Fruit fly (Drosophila melanogaster) whole organism, embryonic: ENCODE results near the gene Ir94a.

Experiments
- BEAF-32 ChIP-seq: fragments of 200-800 bp; sonication (Bioruptor generic); optimal IDR thresholded peaks from 3 replicates; lab custom pipeline; 2017; ENCODE audit warnings: missing biosample characterization, missing genetic modification characterization, mild to moderate bottlenecking, moderate library complexity, missing genetic modification reagents
- CG10565 ChIP-seq: fragments of 200-800 bp; sonication (Bioruptor generic); optimal IDR thresholded peaks from 3 replicates; lab custom pipeline; 2016; ENCODE audit warnings: missing biosample characterization, mild to moderate bottlenecking, missing genetic modification characterization
- CG11085 ChIP-seq: fragments of 200-800 bp; sonication (Bioruptor generic); IDR thresholded peaks from 2 replicates; pipeline ENCODE4 v1.3.6; 2022; ENCODE audit warnings: missing biosample characterization, missing genetic modification characterization
- CG12219 ChIP-seq: fragments of 200-800 bp; sonication (Bioruptor generic); optimal IDR thresholded peaks from 3 replicates; lab custom pipeline; 2018; ENCODE audit warnings: missing biosample characterization, mild to moderate bottlenecking, missing genetic modification characterization
- CG12299 ChIP-seq: fragments of 200-800 bp; sonication (Bioruptor generic); optimal IDR thresholded peaks from 2 replicates; lab custom pipeline; 2018; ENCODE audit warnings: missing biosample characterization, mild to moderate bottlenecking, missing genetic modification characterization
- CG14441 ChIP-seq: fragments of 200-800 bp; sonication (Bioruptor generic); IDR thresholded peaks from 2 replicates; pipeline ENCODE4 v1.3.6; 2022; ENCODE audit warnings: missing biosample characterization, missing genetic modification characterization
- CG15479 ChIP-seq: fragments of 200-800 bp; sonication (Bioruptor generic); optimal IDR thresholded peaks from 3 replicates; lab custom pipeline; 2019; ENCODE audit warnings: missing biosample characterization, mild to moderate bottlenecking, missing genetic modification characterization, moderate library complexity
- CG15514 ChIP-seq: fragments of 200-800 bp; sonication (Bioruptor generic); optimal IDR thresholded peaks from 3 replicates; lab custom pipeline; 2017; ENCODE audit warnings: missing biosample characterization, missing genetic modification characterization, mild to moderate bottlenecking, moderate library complexity, missing genetic modification reagents
- CG1603 ChIP-seq: fragments of 200-800 bp; sonication (Bioruptor generic); optimal IDR thresholded peaks from 2 replicates; lab custom pipeline; 2019; ENCODE audit warnings: missing biosample characterization, mild to moderate bottlenecking, missing genetic modification characterization, moderate library complexity
- CG16863 ChIP-seq: fragments of 200-800 bp; sonication (Bioruptor generic); optimal IDR thresholded peaks from 3 replicates; lab custom pipeline; 2016; ENCODE audit warnings: missing biosample characterization, missing genetic modification characterization
- CG17361 ChIP-seq: fragments of 200-800 bp; sonication (Bioruptor generic); IDR thresholded peaks from 3 replicates; pipeline ENCODE4 v1.3.6; 2022; ENCODE audit warnings: missing biosample characterization, missing genetic modification characterization
- CG17568 ChIP-seq: fragments of 200-800 bp; sonication (Bioruptor generic); optimal IDR thresholded peaks from 2 replicates; lab custom pipeline; 2018; ENCODE audit warnings: missing biosample characterization, mild to moderate bottlenecking, missing genetic modification characterization, moderate library complexity
- CG17829 ChIP-seq: fragments of 200-800 bp; optimal IDR thresholded peaks from 2 replicates; lab custom pipeline; 2019; ENCODE audit warnings: missing biosample characterization, mild to moderate bottlenecking, missing genetic modification characterization, moderate library complexity
- CG2120 ChIP-seq: fragments of 200-800 bp; sonication (Bioruptor generic); optimal IDR thresholded peaks from 3 replicates; lab custom pipeline; 2016; ENCODE audit warnings: missing biosample characterization, missing genetic modification characterization
- CG32532 ChIP-seq: fragments of 200-800 bp; sonication (Bioruptor generic); IDR thresholded peaks from 2 replicates; pipeline ENCODE4 v1.3.6; 2022; ENCODE audit warnings: missing biosample characterization, missing genetic modification characterization
- CG43689 ChIP-seq: fragments of 200-800 bp; sonication (Bioruptor generic); IDR thresholded peaks from 2 replicates; pipeline ENCODE4 v1.3.6; 2022; ENCODE audit warnings: missing biosample characterization, missing genetic modification characterization
- CG6683 ChIP-seq: fragments of 200-800 bp; sonication (Bioruptor generic); optimal IDR thresholded peaks from 2 replicates; lab custom pipeline; 2017; ENCODE audit warnings: missing biosample characterization, mild to moderate bottlenecking, missing genetic modification characterization, missing genetic modification reagents
- CG7556 ChIP-seq: fragments of 200-800 bp; sonication (Bioruptor generic); optimal IDR thresholded peaks from 2 replicates; lab custom pipeline; 2017; ENCODE audit warnings: missing biosample characterization, mild to moderate bottlenecking, missing genetic modification characterization
- CoRest ChIP-seq: fragments of 200-800 bp; sonication (Bioruptor generic); optimal IDR thresholded peaks from 3 replicates; lab custom pipeline; 2018; ENCODE audit warnings: missing biosample characterization, mild to moderate bottlenecking, missing genetic modification characterization, moderate library complexity
- Dip2 ChIP-seq: fragments of 200-800 bp; sonication (Bioruptor generic); IDR thresholded peaks from 2 replicates; pipeline ENCODE4 v1.3.6; 2022; ENCODE audit warnings: missing biosample characterization, missing genetic modification characterization
- Drgx ChIP-seq: fragments of 200-800 bp; sonication (Bioruptor generic); IDR thresholded peaks from 2 replicates; pipeline ENCODE4 v1.3.6; 2022; ENCODE audit warnings: missing biosample characterization, missing genetic modification characterization
- HHEX ChIP-seq: fragments of 200-800 bp; sonication (Bioruptor generic); optimal IDR thresholded peaks from 3 replicates; lab custom pipeline; 2017; ENCODE audit warnings: missing biosample characterization, mild to moderate bottlenecking, missing genetic modification characterization, missing genetic modification reagents
- Max ChIP-seq: fragments of 200-800 bp; sonication (Bioruptor generic); optimal IDR thresholded peaks from 2 replicates; lab custom pipeline; 2016; ENCODE audit warnings: missing biosample characterization, mild to moderate bottlenecking, missing genetic modification characterization
- Med ChIP-seq: fragments of 200-800 bp; sonication (Bioruptor generic); peaks from one replicate; lab custom pipeline; 2016; ENCODE audit warnings: missing biosample characterization, missing genetic modification characterization, mild to moderate bottlenecking, inconsistent platforms, moderate library complexity
- Nf-YB ChIP-seq: fragments of 200-800 bp; sonication (Bioruptor generic); optimal IDR thresholded peaks from 3 replicates; lab custom pipeline; 2019; ENCODE audit warnings: missing biosample characterization, mild to moderate bottlenecking, missing genetic modification characterization, moderate library complexity
- Optix ChIP-seq: fragments of 200-800 bp; sonication (Bioruptor generic); IDR thresholded peaks from 3 replicates; pipeline ENCODE4 v1.3.6; 2022; ENCODE audit warnings: missing biosample characterization, missing genetic modification characterization
- Rx ChIP-seq: fragments of 200-800 bp; sonication (Bioruptor generic); IDR thresholded peaks from 2 replicates; pipeline ENCODE4 v1.3.6; 2022; ENCODE audit warnings: missing biosample characterization, missing genetic modification characterization
- abd-A ChIP-seq: fragments of 200-800 bp; sonication (Bioruptor generic); optimal IDR thresholded peaks from 3 replicates; lab custom pipeline; 2019; ENCODE audit warnings: missing biosample characterization, mild to moderate bottlenecking, missing genetic modification characterization, moderate library complexity
- ato ChIP-seq: fragments of 200-800 bp; sonication (Bioruptor generic); IDR thresholded peaks from 2 replicates; pipeline ENCODE4 v1.3.6; 2022; ENCODE audit warnings: missing biosample characterization, missing genetic modification characterization; ENCODE audit not compliant: partially characterized antibody
- ci ChIP-seq: fragments of 200-800 bp; sonication (Bioruptor generic); IDR thresholded peaks from 3 replicates; pipeline ENCODE4 v1.3.6; 2022; ENCODE audit warnings: missing biosample characterization, missing genetic modification characterization
- corto ChIP-seq: fragments of 200-800 bp; sonication (Bioruptor generic); optimal IDR thresholded peaks from 2 replicates; lab custom pipeline; 2016; ENCODE audit warnings: missing biosample characterization, mild to moderate bottlenecking, missing genetic modification characterization, moderate library complexity
- crol ChIP-seq: fragments of 200-800 bp; sonication (Bioruptor generic); IDR thresholded peaks from 2 replicates; pipeline ENCODE4 v1.3.6; 2022; ENCODE audit warnings: missing biosample characterization, missing genetic modification characterization
- danr ChIP-seq: fragments of 200-800 bp; sonication (Bioruptor generic); IDR thresholded peaks from 2 replicates; pipeline ENCODE4 v1.3.6; 2022; ENCODE audit warnings: missing biosample characterization, missing genetic modification characterization
- dysf ChIP-seq: fragments of 200-800 bp; sonication (Bioruptor generic); IDR thresholded peaks from 3 replicates; pipeline ENCODE4 v1.3.6; 2022; ENCODE audit warnings: missing biosample characterization, missing genetic modification characterization
- exex ChIP-seq: fragments of 200-800 bp; sonication (Bioruptor generic); optimal IDR thresholded peaks from 4 replicates; lab custom pipeline; 2018; ENCODE audit warnings: missing biosample characterization, mild to moderate bottlenecking, missing genetic modification characterization, moderate library complexity
- gfzf ChIP-seq: fragments of 200-800 bp; sonication (Bioruptor generic); optimal IDR thresholded peaks from 2 replicates; lab custom pipeline; 2016; ENCODE audit warnings: missing biosample characterization, mild to moderate bottlenecking, missing genetic modification characterization, moderate library complexity
- hth ChIP-seq: fragments of >200 bp; optimal IDR thresholded peaks from 2 replicates; lab custom pipeline; 2017; ENCODE audit warnings: inconsistent platforms
- lola ChIP-seq, 3 experiments: fragments of >200 bp in 2 of 3; fragments of 200-800 bp in 1 of 3; sonication (Bioruptor generic) in 1 of 3; optimal IDR thresholded peaks; 2 replicates each; lab custom pipeline; 2017 to 2019; ENCODE audit warnings: missing biosample characterization in 3 of 3, missing genetic modification characterization in 3 of 3, mild to moderate bottlenecking in 1 of 3, moderate library complexity in 1 of 3
- nom ChIP-seq: fragments of 200-800 bp; sonication (Bioruptor generic); optimal IDR thresholded peaks from 2 replicates; lab custom pipeline; 2017; ENCODE audit warnings: missing biosample characterization, missing genetic modification characterization, mild to moderate bottlenecking, moderate library complexity, missing genetic modification reagents
- onecut ChIP-seq: fragments of 200-800 bp; sonication (Bioruptor generic); IDR thresholded peaks from 2 replicates; pipeline ENCODE4 v1.3.6; 2022; ENCODE audit warnings: missing biosample characterization, missing genetic modification characterization
- p53 ChIP-seq: fragments of 200-800 bp; sonication (Bioruptor generic); optimal IDR thresholded peaks from 2 replicates; lab custom pipeline; 2016; ENCODE audit warnings: missing biosample characterization, missing genetic modification characterization
- pzg ChIP-seq: fragments of 200-800 bp; sonication (Bioruptor generic); optimal IDR thresholded peaks from 3 replicates; lab custom pipeline; 2018; ENCODE audit warnings: missing biosample characterization, mild to moderate bottlenecking, missing genetic modification characterization, moderate library complexity
- ranshi ChIP-seq: fragments of 200-800 bp; sonication (Bioruptor generic); IDR thresholded peaks from 2 replicates; pipeline ENCODE4 v1.3.6; 2022; ENCODE audit warnings: missing biosample characterization, missing genetic modification characterization
- row ChIP-seq: fragments of 200-800 bp; sonication (Bioruptor generic); IDR thresholded peaks from 3 replicates; pipeline ENCODE4 v1.3.6; 2022; ENCODE audit warnings: missing biosample characterization, missing genetic modification characterization
- sc ChIP-seq, 3 experiments: fragments of >200 bp in 2 of 3; fragments of 200-800 bp in 1 of 3; sonication (Bioruptor generic) in 1 of 3; optimal IDR thresholded peaks; 2 replicates in 2 of 3; 3 replicates in 1 of 3; lab custom pipeline; 2017; ENCODE audit warnings: mild to moderate bottlenecking in 1 of 3, missing biosample characterization in 1 of 3, missing genetic modification characterization in 1 of 3, missing genetic modification reagents in 1 of 3
- shn ChIP-seq: fragments of 200-800 bp; sonication (Bioruptor generic); optimal IDR thresholded peaks from 3 replicates; lab custom pipeline; 2016; ENCODE audit warnings: missing biosample characterization, missing genetic modification characterization
- so ChIP-seq: fragments of 200-800 bp; sonication (Bioruptor generic); IDR thresholded peaks from 3 replicates; pipeline ENCODE4 v1.3.6; 2022; ENCODE audit warnings: missing biosample characterization, missing genetic modification characterization
- sug ChIP-seq: fragments of 200-800 bp; optimal IDR thresholded peaks from 2 replicates; lab custom pipeline; 2019; ENCODE audit warnings: missing biosample characterization, mild to moderate bottlenecking, missing genetic modification characterization, moderate library complexity
- tio ChIP-seq: fragments of 200-800 bp; sonication (Bioruptor generic); optimal IDR thresholded peaks from 2 replicates; lab custom pipeline; 2017; ENCODE audit warnings: missing biosample characterization, missing genetic modification characterization, inconsistent platforms
- vvl ChIP-seq: fragments of 200-800 bp; sonication (Bioruptor generic); IDR thresholded peaks from 2 replicates; pipeline ENCODE4 v1.3.6; 2022; ENCODE audit warnings: missing biosample characterization, missing genetic modification characterization

The Ir94a gene

dm6 chr3R:22150433-22150832 is 37.2 kb downstream of the Ir94a start (continued):
- no peak for TF ChIP-seq pzg
- TF ChIP-seq Med (GFP tag; lab: Kevin White, UChicago) = peak; percentile 44
- TF ChIP-seq exex (tag; lab: Kevin White, UChicago) = no peak
- no peak for TF ChIP-seq CG15514
- no peak for TF ChIP-seq corto (GFP tag; lab: Kevin White, UChicago)
- no peak for TF ChIP-seq ato
- no peak for TF ChIP-seq CG43689 (GFP tag; lab: Robert Waterston, UW)
- TF ChIP-seq CG2120 = no peak
- TF ChIP-seq nom (GFP tag; lab: Kevin White, UChicago) = no peak
- TF ChIP-seq CG32532 (GFP tag; lab: Robert Waterston, UW) = no peak
- no peak for TF ChIP-seq CG15479
- no peak for TF ChIP-seq tio (GFP tag; lab: Kevin White, UChicago)
- no peak for TF ChIP-seq ranshi (GFP tag; lab: Robert Waterston, UW)
- TF ChIP-seq hth (lab: Kevin White, UChicago) = no peak
- TF ChIP-seq danr = no peak
- no peak for TF ChIP-seq CoRest (tag; lab: Kevin White, UChicago)
- TF ChIP-seq CG10565 = no peak
- TF ChIP-seq p53 (GFP tag; lab: Kevin White, UChicago) = no peak
- TF ChIP-seq row = no peak
- TF ChIP-seq Nf-YB (GFP tag; lab: Kevin White, UChicago) = peak; percentile 1
- peak; percentile 62; the same call in 1 of the 3 replicates for TF ChIP-seq ci (GFP tag; lab: Robert Waterston, UW)
- no peak for TF ChIP-seq Optix (GFP tag; lab: Robert Waterston, UW)
- no peak for TF ChIP-seq gfzf
- TF ChIP-seq Dip2 (GFP tag; lab: Robert Waterston, UW) = no peak
- no peak for TF ChIP-seq CG17829 (tag; lab: Kevin White, UChicago)
- TF ChIP-seq sc (optimal IDR thresholded peaks at IDR 0.05; lab: Kevin White, UChicago) = no peak
- TF ChIP-seq sc (GFP tag; optimal IDR thresholded peaks at IDR 0.05; lab: Kevin White, UChicago) = no peak
- TF ChIP-seq HHEX (GFP tag; lab: Kevin White, UChicago) = no peak
- TF ChIP-seq dysf (GFP tag; lab: Robert Waterston, UW) = 0 out of 3 replicates have a peak, but pooled peaks have one; percentile 4
- TF ChIP-seq CG17361 = no peak
- TF ChIP-seq CG12299 (tag; lab: Kevin White, UChicago) = no peak
- no peak for TF ChIP-seq CG6683 (GFP tag; lab: Kevin White, UChicago)
- TF ChIP-seq lola (GFP tag; optimal IDR thresholded peaks at IDR 0.05; lab: Kevin White, UChicago) = no peak
- TF ChIP-seq CG1603 (tag; lab: Kevin White, UChicago) = no peak
- 0 out of 2 replicates have a peak, but pooled peaks have one; percentile 44 for TF ChIP-seq Drgx
- TF ChIP-seq so (GFP tag; lab: Robert Waterston, UW) = 0 out of 3 replicates have a peak, but pooled peaks have one; percentile 36
- 0 out of 2 replicates have a peak, but pooled peaks have one; percentile 10 for TF ChIP-seq Rx (GFP tag; lab: Robert Waterston, UW)
- TF ChIP-seq CG11085 = no peak
- TF ChIP-seq crol (GFP tag; lab: Robert Waterston, UW) = peak; percentile 81
- TF ChIP-seq CG7556 = no peak
- no peak for TF ChIP-seq CG14441 (GFP tag; lab: Robert Waterston, UW)
- TF ChIP-seq vvl = 0 out of 2 replicates have a peak, but pooled peaks have one; percentile 30
- TF ChIP-seq sug (tag; lab: Kevin White, UChicago) = no peak
- TF ChIP-seq Max (GFP tag; lab: Kevin White, UChicago) = no peak
- TF ChIP-seq shn = no peak
- TF ChIP-seq onecut (GFP tag; lab: Robert Waterston, UW) = no peak
- no peak for TF ChIP-seq BEAF-32 (GFP tag; lab: Kevin White, UChicago)
- TF ChIP-seq CG12219 (GFP tag; lab: Kevin White, UChicago) = no peak
- TF ChIP-seq CG17568 (GFP tag; lab: Kevin White, UChicago) = no peak
- TF ChIP-seq CG16863 (GFP tag; lab: Kevin White, UChicago) = no peak
- TF ChIP-seq abd-A (tag; lab: Kevin White, UChicago) = no peak
